Fruit fly (Drosophila melanogaster): ENCODE measurements around the gene Prp4k.

Gene Prp4k

dm6 chr3L:180262-180543, 31.1 kb downstream of the Prp4k start (continued):
- TF ChIP-seq croc (GFP tag; conservative IDR thresholded peaks at IDR 0.05) (no peak), Jarid2 (GFP tag; optimal IDR thresholded peaks at IDR 0.05) (peak; percentile 75), Opbp (GFP tag; IDR thresholded peaks at IDR 0.05; ENCODE audit: partially characterized antibody) (peak; percentile 34; the same call in 1 of the 3 replicates), Spps (tag; optimal IDR thresholded peaks at IDR 0.05) (no peak), Blimp-1 (GFP tag; optimal IDR thresholded peaks at IDR 0.05) (peak; percentile 16), CG10654 (GFP tag; optimal IDR thresholded peaks at IDR 0.05) (no peak), CG15073 (GFP tag; optimal IDR thresholded peaks at IDR 0.05) (no peak), gcm (GFP tag; optimal IDR thresholded peaks at IDR 0.05) (no peak), dati (GFP tag; IDR thresholded peaks at IDR 0.05) (no peak), Meics (GFP tag; optimal IDR thresholded peaks at IDR 0.05) (no peak), CG2129 (GFP tag; IDR thresholded peaks at IDR 0.05; ENCODE audit: partially characterized antibody) (no peak), lola (GFP tag; optimal IDR thresholded peaks at IDR 0.05) (no peak), Kr (GFP tag; optimal IDR thresholded peaks at IDR 0.05) (no peak), kni (GFP tag; optimal IDR thresholded peaks at IDR 0.05) (peak; percentile 41), CG14667 (GFP tag; IDR thresholded peaks at IDR 0.05) (no peak), CG16779 (GFP tag; IDR thresholded peaks at IDR 0.05) (peak; percentile 41; the same call in 1 of the 2 replicates), HLH4C (GFP tag; IDR thresholded peaks at IDR 0.05; ENCODE audit: partially characterized antibody) (no peak), CG3847 (GFP tag; IDR thresholded peaks at IDR 0.05) (no peak), amos (GFP tag; IDR thresholded peaks at IDR 0.05; ENCODE audit: partially characterized antibody) (no peak; the same call in 1 of the 2 replicates), CG32767 (GFP tag; IDR thresholded peaks at IDR 0.05) (no peak), CG4854 (GFP tag; optimal IDR thresholded peaks at IDR 0.05) (no peak), ara (GFP tag; IDR thresholded peaks at IDR 0.05) (no peak), Six4 (GFP tag; optimal IDR thresholded peaks at IDR 0.05) (no peak), lilli (GFP tag; optimal IDR thresholded peaks at IDR 0.05) (no peak), chn (GFP tag; optimal IDR thresholded peaks at IDR 0.05) (no peak), dan (GFP tag; IDR thresholded peaks at IDR 0.05) (no peak), usp (GFP tag; optimal IDR thresholded peaks at IDR 0.05) (no peak), Trl (optimal IDR thresholded peaks at IDR 0.05) (peak in 1 of 2 experiments; percentile 27), Trl (GFP tag; optimal IDR thresholded peaks at IDR 0.05) (no peak), CG4707 (GFP tag; optimal IDR thresholded peaks at IDR 0.05) (no peak), CG17612 (GFP tag; IDR thresholded peaks at IDR 0.05) (no peak), tll (GFP tag; optimal IDR thresholded peaks at IDR 0.05) (no peak), Hr3 (GFP tag; optimal IDR thresholded peaks at IDR 0.05) (no peak), caup (GFP tag; optimal IDR thresholded peaks at IDR 0.05; ENCODE audit: severe bottlenecking) (peak; percentile 6), PHDP (tag; optimal IDR thresholded peaks at IDR 0.05) (no peak), CG4328 (GFP tag; optimal IDR thresholded peaks at IDR 0.05) (no peak), ci (GFP tag; IDR thresholded peaks at IDR 0.05) (peak; percentile 1; the same call in 1 of the 3 replicates), CG31365 (tag; optimal IDR thresholded peaks at IDR 0.05) (no peak), CG42726 (GFP tag; IDR thresholded peaks at IDR 0.05; ENCODE audit: partially characterized antibody) (0 out of 2 replicates have a peak, but pooled peaks have one; percentile 42), repo (GFP tag; optimal IDR thresholded peaks at IDR 0.05) (no peak), MBD-R2 (GFP tag; IDR thresholded peaks at IDR 0.05) (no peak)

All from whole organism, embryonic.